Worm (Caenorhabditis elegans) whole organism, young adult: ENCODE results near the gene cut-3.

Source experiments
- fkh-3 ChIP-seq: sonication (generic microtip); optimal IDR thresholded peaks from 2 replicates; lab custom pipeline; 2016; ENCODE audit warnings: mild to moderate bottlenecking, missing genetic modification characterization, missing compliant biosample characterization
- madf-8 ChIP-seq: fragments of 200-800 bp; sonication (Bioruptor generic); conservative IDR thresholded peaks from 2 replicates; pipeline ENCODE4 v1.3.6; 2022; ENCODE audit warnings: missing genetic modification reagents, missing genetic modification characterization, missing compliant biosample characterization
- nfya-2 ChIP-seq: fragments of 200-800 bp; sonication (Bioruptor generic); IDR thresholded peaks from 2 replicates; pipeline ENCODE4 v1.3.6; 2022; ENCODE audit warnings: missing genetic modification reagents, missing genetic modification characterization, missing compliant biosample characterization
- rcor-1 ChIP-seq: fragments of 200-800 bp; sonication (Bioruptor generic); IDR thresholded peaks from 2 replicates; pipeline ENCODE4 v1.3.6; 2022; ENCODE audit warnings: missing genetic modification reagents, missing genetic modification characterization, missing compliant biosample characterization
- snpc-3.4 ChIP-seq: sonication (generic microtip); optimal IDR thresholded peaks from 2 replicates; lab custom pipeline; 2017; ENCODE audit warnings: missing genetic modification characterization, mild to moderate bottlenecking, missing compliant biosample characterization, antibody characterized with exemption, moderate library complexity, missing genotype, missing genetic modification reagents

ce11 chrII:8428758-8428946 lies 18.0 kb downstream of the cut-3 start, which contains the start of gene F14E5.2:
- TF ChIP-seq rcor-1, result no peak
- TF ChIP-seq madf-8 (GFP tag; lab: Robert Waterston, UW), result no peak
- TF ChIP-seq nfya-2 (GFP tag; lab: Robert Waterston, UW), result no peak
- TF ChIP-seq snpc-3.4, result no peak
- TF ChIP-seq fkh-3, result no peak
